Fruit fly (Drosophila melanogaster) whole organism, prepupa: ENCODE results near the gene Dpy-30L1.

Experiments
- CG10631 ChIP-seq: fragments of 200-800 bp; sonication (Bioruptor generic); optimal IDR thresholded peaks from 2 replicates; lab custom pipeline; 2016; ENCODE audit warnings: missing biosample characterization, missing genetic modification characterization
- CG11294 ChIP-seq: fragments of 200-800 bp; sonication (Bioruptor generic); IDR thresholded peaks from 2 replicates; pipeline ENCODE4 v1.3.6; 2022; ENCODE audit warnings: missing biosample characterization, missing genetic modification characterization
- CG11762 ChIP-seq: fragments of 200-800 bp; sonication (Bioruptor generic); optimal IDR thresholded peaks from 3 replicates; lab custom pipeline; 2016; ENCODE audit warnings: missing biosample characterization, missing genetic modification characterization; ENCODE audit not compliant: insufficient read depth
- CG11902 ChIP-seq: fragments of 200-800 bp; sonication (Bioruptor generic); optimal IDR thresholded peaks from 3 replicates; lab custom pipeline; 2016; ENCODE audit warnings: missing biosample characterization, missing genetic modification characterization
- CG3032 ChIP-seq: fragments of 200-800 bp; optimal IDR thresholded peaks from 2 replicates; lab custom pipeline; 2019; ENCODE audit warnings: missing biosample characterization, mild to moderate bottlenecking, missing genetic modification characterization, moderate library complexity
- CG31627 ChIP-seq: fragments of 200-800 bp; sonication (Bioruptor generic); optimal IDR thresholded peaks from 3 replicates; lab custom pipeline; 2016; ENCODE audit warnings: missing biosample characterization, missing genetic modification characterization
- CG32006 ChIP-seq: fragments of 200-800 bp; sonication (Bioruptor generic); optimal IDR thresholded peaks from 3 replicates; lab custom pipeline; 2017; ENCODE audit warnings: missing biosample characterization, mild to moderate bottlenecking, missing genetic modification characterization
- CG34406 ChIP-seq: fragments of 200-800 bp; sonication (Bioruptor generic); optimal IDR thresholded peaks from 3 replicates; lab custom pipeline; 2016; ENCODE audit warnings: missing biosample characterization, missing genetic modification characterization
- CG6163 ChIP-seq: fragments of 200-800 bp; sonication (Bioruptor generic); IDR thresholded peaks from 3 replicates; pipeline ENCODE4 v1.3.6; 2022; ENCODE audit warnings: missing biosample characterization, missing genetic modification characterization
- CG6276 ChIP-seq: fragments of 200-800 bp; sonication (Bioruptor generic); optimal IDR thresholded peaks from 2 replicates; lab custom pipeline; 2017; ENCODE audit warnings: missing biosample characterization, mild to moderate bottlenecking, missing genetic modification characterization
- CG6808 ChIP-seq: fragments of 200-800 bp; sonication (Bioruptor generic); optimal IDR thresholded peaks from 3 replicates; lab custom pipeline; 2017; ENCODE audit warnings: missing biosample characterization, missing genetic modification characterization, mild to moderate bottlenecking, moderate library complexity, missing genetic modification reagents
- CG6854 ChIP-seq: fragments of 200-800 bp; sonication (Bioruptor generic); optimal IDR thresholded peaks from 2 replicates; lab custom pipeline; 2017; ENCODE audit warnings: missing biosample characterization, mild to moderate bottlenecking, missing genetic modification characterization
- CG7368 ChIP-seq: fragments of 200-800 bp; sonication (Bioruptor generic); optimal IDR thresholded peaks from 3 replicates; lab custom pipeline; 2016; ENCODE audit warnings: missing biosample characterization, missing genetic modification characterization
- CG8119 ChIP-seq: fragments of 200-800 bp; sonication (Bioruptor generic); IDR thresholded peaks from 3 replicates; pipeline ENCODE4 v1.3.6; 2022; ENCODE audit warnings: missing biosample characterization, missing genetic modification characterization
- Eip78C ChIP-seq: fragments of 200-800 bp; sonication (Bioruptor generic); peaks from one replicate; lab custom pipeline; 2016; ENCODE audit warnings: missing biosample characterization, missing genetic modification characterization
- Gug ChIP-seq: fragments of 200-800 bp; sonication (Bioruptor generic); IDR thresholded peaks from 2 replicates; pipeline ENCODE4 v1.3.6; 2022; ENCODE audit warnings: missing biosample characterization, missing genetic modification characterization
- Hr39 ChIP-seq: fragments of 200-800 bp; sonication (Bioruptor generic); optimal IDR thresholded peaks from 2 replicates; lab custom pipeline; 2016; ENCODE audit warnings: missing biosample characterization, missing genetic modification characterization
- Hr4 ChIP-seq: fragments of 200-800 bp; sonication (Bioruptor generic); optimal IDR thresholded peaks from 3 replicates; lab custom pipeline; 2016; ENCODE audit warnings: missing biosample characterization, missing genetic modification characterization
- Lpt ChIP-seq: fragments of 200-800 bp; sonication (Bioruptor generic); optimal IDR thresholded peaks from 3 replicates; lab custom pipeline; 2016; ENCODE audit warnings: missing biosample characterization, missing genetic modification characterization
- Sox14 ChIP-seq: fragments of 200-800 bp; sonication (Bioruptor generic); optimal IDR thresholded peaks from 3 replicates; lab custom pipeline; 2016; ENCODE audit warnings: missing biosample characterization, missing genetic modification characterization
- acj6 ChIP-seq: fragments of 200-800 bp; sonication (Bioruptor generic); optimal IDR thresholded peaks from 3 replicates; lab custom pipeline; 2016; ENCODE audit warnings: missing biosample characterization, missing genetic modification characterization
- cyc ChIP-seq: fragments of 200-800 bp; sonication (Bioruptor generic); optimal IDR thresholded peaks from 3 replicates; lab custom pipeline; 2016; ENCODE audit warnings: missing biosample characterization, missing genetic modification characterization
- dsx ChIP-seq: fragments of 200-800 bp; optimal IDR thresholded peaks from 3 replicates; lab custom pipeline; 2019; ENCODE audit warnings: missing biosample characterization, mild to moderate bottlenecking, missing genetic modification characterization, moderate library complexity; ENCODE audit not compliant: poor library complexity, severe bottlenecking
- eg ChIP-seq: fragments of 200-800 bp; sonication (Bioruptor generic); IDR thresholded peaks from 3 replicates; pipeline ENCODE4 v1.3.6; 2022; ENCODE audit warnings: missing biosample characterization, missing genetic modification characterization
- esn ChIP-seq: fragments of 200-800 bp; sonication (Bioruptor generic); optimal IDR thresholded peaks from 2 replicates; lab custom pipeline; 2016; ENCODE audit warnings: missing biosample characterization, mild to moderate bottlenecking, missing genetic modification characterization, moderate library complexity
- fd59A ChIP-seq: fragments of 200-800 bp; sonication (Bioruptor generic); optimal IDR thresholded peaks from 2 replicates; lab custom pipeline; 2017; ENCODE audit warnings: missing biosample characterization, mild to moderate bottlenecking, missing genetic modification characterization, missing genetic modification reagents
- fd85E ChIP-seq: fragments of 200-800 bp; sonication (Bioruptor generic); optimal IDR thresholded peaks from 3 replicates; lab custom pipeline; 2016; ENCODE audit warnings: missing biosample characterization, missing genetic modification characterization
- fkh ChIP-seq: fragments of 200-800 bp; sonication (Bioruptor generic); optimal IDR thresholded peaks from 3 replicates; lab custom pipeline; 2017; ENCODE audit warnings: missing biosample characterization, mild to moderate bottlenecking, missing genetic modification characterization, moderate library complexity
- lz ChIP-seq: fragments of 200-800 bp; sonication (Bioruptor generic); optimal IDR thresholded peaks from 3 replicates; lab custom pipeline; 2016; ENCODE audit warnings: missing biosample characterization, missing genetic modification characterization
- pdm3 ChIP-seq: fragments of 200-800 bp; sonication (Bioruptor generic); optimal IDR thresholded peaks from 3 replicates; lab custom pipeline; 2016; ENCODE audit warnings: missing biosample characterization, missing genetic modification characterization
- salr ChIP-seq, 2 experiments: fragments of 200-800 bp; sonication (Bioruptor generic); optimal IDR thresholded peaks; 3 replicates each; lab custom pipeline; 2016 to 2018; ENCODE audit warnings: missing biosample characterization in 2 of 2, missing genetic modification characterization in 2 of 2, mild to moderate bottlenecking in 1 of 2
- spab ChIP-seq: fragments of 200-800 bp; sonication (Bioruptor generic); optimal IDR thresholded peaks from 2 replicates; lab custom pipeline; 2017; ENCODE audit warnings: missing biosample characterization, mild to moderate bottlenecking, missing genetic modification characterization, missing genetic modification reagents
- ss ChIP-seq, 2 experiments: fragments of 200-800 bp; sonication (Bioruptor generic); optimal IDR thresholded peaks; 2 replicates in 1 of 2; 3 replicates in 1 of 2; lab custom pipeline; 2017 to 2018; ENCODE audit warnings: mild to moderate bottlenecking in 2 of 2, missing biosample characterization in 2 of 2, missing genetic modification characterization in 2 of 2, moderate library complexity in 1 of 2
- topi ChIP-seq: fragments of 200-800 bp; sonication (Bioruptor generic); optimal IDR thresholded peaks from 3 replicates; lab custom pipeline; 2016; ENCODE audit warnings: missing biosample characterization, missing genetic modification characterization

The Dpy-30L1 gene

dm6 chr2L:10760422-10761166 is 28.1 kb downstream of the Dpy-30L1 start, which contains the start of gene CG6495 (continued):
- no peak for TF ChIP-seq CG6808 (GFP tag; lab: Kevin White, UChicago)
- no peak for TF ChIP-seq cyc
- TF ChIP-seq pdm3 (GFP tag; lab: Kevin White, UChicago): peak; percentile 28
- TF ChIP-seq CG32006 (GFP tag; lab: Kevin White, UChicago): peak; percentile 39
- TF ChIP-seq CG11294 (GFP tag; lab: Robert Waterston, UW): no peak
- TF ChIP-seq fd85E (GFP tag; lab: Kevin White, UChicago): no peak
- TF ChIP-seq Gug: no peak
- TF ChIP-seq CG11902: no peak
- peak; percentile 36 for TF ChIP-seq acj6 (GFP tag; lab: Kevin White, UChicago)
- no peak for TF ChIP-seq CG6276 (GFP tag; lab: Kevin White, UChicago)
- no peak for TF ChIP-seq Hr39 (GFP tag; lab: Kevin White, UChicago)
- TF ChIP-seq Lpt: no peak
- TF ChIP-seq fkh: no peak
- TF ChIP-seq lz (GFP tag; lab: Kevin White, UChicago): no peak
- no peak for TF ChIP-seq CG31627
- TF ChIP-seq spab (GFP tag; lab: Kevin White, UChicago): no peak
- TF ChIP-seq CG3032 (tag; lab: Kevin White, UChicago): peak; percentile 30

dm6 chr2L:10767597-10768188 is 35.2 kb downstream of the Dpy-30L1 start, which contains the start of gene Ubc2:
Gene Ubc2, minus strand, starts transcription at chr2L:10768006.
- no peak for TF ChIP-seq Hr4 (GFP tag; lab: Kevin White, UChicago)
- TF ChIP-seq topi (GFP tag; lab: Kevin White, UChicago): peak; percentile 19
- no peak for TF ChIP-seq CG6854 (GFP tag; lab: Kevin White, UChicago)
- TF ChIP-seq cyc: peak; percentile 15
- peak; percentile 73 for TF ChIP-seq Sox14
- TF ChIP-seq fd59A (GFP tag; lab: Kevin White, UChicago): no peak
- peak; percentile 72 for TF ChIP-seq Eip78C (GFP tag; lab: Kevin White, UChicago)
- no peak for TF ChIP-seq CG34406 (GFP tag; lab: Kevin White, UChicago)
- peak; percentile 33 for TF ChIP-seq pdm3 (GFP tag; lab: Kevin White, UChicago)
- peak; percentile 28 for TF ChIP-seq esn (GFP tag; lab: Kevin White, UChicago)
- TF ChIP-seq lz (GFP tag; lab: Kevin White, UChicago): peak; percentile 30
- no peak for TF ChIP-seq CG7368
- TF ChIP-seq CG31627: peak; percentile 23
- TF ChIP-seq dsx (GFP tag; lab: Kevin White, UChicago): peak; percentile 7

- TF ChIP-seq pdm3 (GFP tag; lab: Kevin White, UChicago) (no peak), fd85E (GFP tag; lab: Kevin White, UChicago) (no peak), eg (GFP tag; lab: Robert Waterston, UW) (no peak), Lpt (no peak), fd59A (GFP tag; lab: Kevin White, UChicago) (no peak), CG8119 (GFP tag; lab: Robert Waterston, UW) (no peak), CG7368 (no peak), salr (GFP tag; optimal IDR thresholded peaks at IDR 0.05; lab: Kevin White, UChicago) (no peak), Gug (no peak), CG6163 (no peak), CG11762 (GFP tag; lab: Kevin White, UChicago) (no peak), ss (GFP tag; optimal IDR thresholded peaks at IDR 0.05; lab: Kevin White, UChicago) (no peak), CG10631 (GFP tag; lab: Kevin White, UChicago) (no peak), CG6854 (GFP tag; lab: Kevin White, UChicago) (no peak)
- TF ChIP-seq, all 60 proteins: peak for 0
Observed at dm6 chr2L:10769708-10770107, 37.3 kb downstream of the Dpy-30L1 start, which contains the start of gene CG6724. Gene CG6724, minus strand, starts transcription at chr2L:10769952.
